Worm (Caenorhabditis elegans): ENCODE data around the gene F31B12.3.
A peak's percentile ranks its signal among the peaks of the same experiment; 100 is the strongest.

Gene F31B12.3

ce11 chrX:10821160-10821559 is 749 bp upstream of the F31B12.3 start:
- TF ChIP-seq hnd-1 (tag; optimal IDR thresholded peaks at IDR 0.05), result peak; percentile 50
- peak; percentile 41 for TF ChIP-seq ceh-13 (GFP tag; optimal IDR thresholded peaks at IDR 0.05)
- 0 out of 2 replicates have a peak, but pooled peaks have one; percentile 59 for TF ChIP-seq sea-1 (GFP tag; conservative IDR thresholded peaks at IDR 0.05)
- TF ChIP-seq tra-4 (tag; optimal IDR thresholded peaks at IDR 0.05), result peak; percentile 34
- TF ChIP-seq ets-7 (tag; optimal IDR thresholded peaks at IDR 0.05), result peak; percentile 22
- TF ChIP-seq pes-1 (GFP tag; IDR thresholded peaks at IDR 0.05), result no peak
- TF ChIP-seq tbx-11 (GFP tag; IDR thresholded peaks at IDR 0.05), result peak; percentile 76; the same call in 1 of the 2 replicates
- TF ChIP-seq flt-1 (GFP tag; IDR thresholded peaks at IDR 0.05), result peak; percentile 75
- peak; percentile 57 for TF ChIP-seq ceh-36 (tag; optimal IDR thresholded peaks at IDR 0.05)
- TF ChIP-seq F13C5.2 (tag; optimal IDR thresholded peaks at IDR 0.05), result peak; percentile 32
- TF ChIP-seq tbx-37 (GFP tag; conservative IDR thresholded peaks at IDR 0.05), result peak; percentile 65
- no peak for TF ChIP-seq ama-1 (optimal IDR thresholded peaks at IDR 0.05)
- TF ChIP-seq hmg-4 (GFP tag; optimal IDR thresholded peaks at IDR 0.05), result no peak
- peak; percentile 12 for TF ChIP-seq aly-1 (tag; optimal IDR thresholded peaks at IDR 0.05)
- TF ChIP-seq B0310.2 (tag; optimal IDR thresholded peaks at IDR 0.05), result peak; percentile 43
- no peak for TF ChIP-seq hmbx-1 (tag; optimal IDR thresholded peaks at IDR 0.05)
- TF ChIP-seq scrt-1 (GFP tag; IDR thresholded peaks at IDR 0.05), result peak; percentile 87

ce11 chrX:10804441-10804840 is 16.0 kb downstream of the F31B12.3 start, which contains the start of gene F31B12.4:
TSS of gene F31B12.4 (plus strand) at chrX:10804741.
- no peak for TF ChIP-seq hmbx-1 (tag; optimal IDR thresholded peaks at IDR 0.05)
- TF ChIP-seq tbx-37 (GFP tag; conservative IDR thresholded peaks at IDR 0.05), result no peak
- no peak for TF ChIP-seq ceh-36 (tag; optimal IDR thresholded peaks at IDR 0.05)
- TF ChIP-seq sea-1 (GFP tag; conservative IDR thresholded peaks at IDR 0.05), result no peak
- TF ChIP-seq ets-7 (tag; optimal IDR thresholded peaks at IDR 0.05), result no peak
- no peak for TF ChIP-seq aly-1 (tag; optimal IDR thresholded peaks at IDR 0.05)
- TF ChIP-seq scrt-1 (GFP tag; IDR thresholded peaks at IDR 0.05), result no peak
- no peak for TF ChIP-seq B0310.2 (tag; optimal IDR thresholded peaks at IDR 0.05)
- no peak for TF ChIP-seq ceh-13 (GFP tag; optimal IDR thresholded peaks at IDR 0.05)
- TF ChIP-seq F13C5.2 (tag; optimal IDR thresholded peaks at IDR 0.05), result no peak

DNA sequence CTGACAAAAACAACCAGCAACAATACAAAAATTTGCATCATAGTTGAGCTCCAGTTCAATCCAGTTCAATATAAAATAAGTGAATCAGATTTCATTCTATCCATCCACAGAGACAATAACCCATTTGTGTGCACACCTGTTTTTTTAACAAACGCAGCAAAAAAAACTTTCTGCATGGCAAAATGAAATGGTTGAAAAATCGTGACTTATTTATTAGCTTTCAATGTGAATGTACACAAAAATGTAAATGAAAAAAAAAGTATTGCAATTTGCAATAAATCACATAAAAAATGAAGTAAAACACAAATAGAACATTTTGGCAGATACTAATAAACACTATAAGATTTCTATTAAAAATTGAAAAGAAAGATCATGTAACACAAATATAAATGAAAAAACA is 25.8 kb downstream of the F31B12.3 start, which contains the start of gene T05A10.6:
TSS of gene T05A10.6 (minus strand) at position 101 of the 400 bp plus-strand sequence.
- TF ChIP-seq ceh-13 (GFP tag; optimal IDR thresholded peaks at IDR 0.05), result no peak
- no peak for TF ChIP-seq ceh-36 (tag; optimal IDR thresholded peaks at IDR 0.05)
- no peak for TF ChIP-seq sea-1 (GFP tag; conservative IDR thresholded peaks at IDR 0.05)
- no peak for TF ChIP-seq pes-1 (GFP tag; IDR thresholded peaks at IDR 0.05)
- no peak for TF ChIP-seq scrt-1 (GFP tag; IDR thresholded peaks at IDR 0.05)
- TF ChIP-seq hmbx-1 (tag; optimal IDR thresholded peaks at IDR 0.05), result no peak
- no peak for TF ChIP-seq aly-1 (tag; optimal IDR thresholded peaks at IDR 0.05)
- no peak for TF ChIP-seq ets-7 (tag; optimal IDR thresholded peaks at IDR 0.05)
- TF ChIP-seq F13C5.2 (tag; optimal IDR thresholded peaks at IDR 0.05), result no peak
- TF ChIP-seq tbx-11 (GFP tag; IDR thresholded peaks at IDR 0.05), result no peak
- no peak for TF ChIP-seq tra-4 (tag; optimal IDR thresholded peaks at IDR 0.05)

DNA sequence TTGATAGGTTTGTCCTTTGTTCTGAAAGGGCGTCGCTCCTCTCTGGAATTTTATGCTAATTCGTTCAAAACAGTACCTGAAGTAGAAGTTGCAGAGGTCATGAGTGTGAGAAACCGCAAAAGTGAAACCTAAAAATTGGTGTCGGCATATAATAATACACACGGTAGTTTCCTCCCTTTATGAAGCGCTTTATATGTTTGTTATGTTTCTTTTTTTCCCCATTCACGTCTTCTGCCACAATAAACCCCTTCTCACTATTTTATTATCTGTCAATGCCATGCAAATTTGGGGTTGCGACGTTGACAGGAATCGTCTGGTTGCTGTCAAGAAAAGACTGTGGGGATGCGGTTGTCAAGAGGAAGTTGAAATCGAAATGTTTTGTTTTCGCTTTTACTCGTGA is 28.0 kb downstream of the F31B12.3 start, which contains the start of gene vap-2:
TSS of gene vap-2 (minus strand) at position 101 of the 400 bp plus-strand sequence.
- TF ChIP-seq hmg-4 (GFP tag; optimal IDR thresholded peaks at IDR 0.05) (no peak), aly-1 (tag; optimal IDR thresholded peaks at IDR 0.05) (no peak), hnd-1 (tag; optimal IDR thresholded peaks at IDR 0.05) (no peak), sea-1 (GFP tag; conservative IDR thresholded peaks at IDR 0.05) (no peak), tbx-37 (GFP tag; conservative IDR thresholded peaks at IDR 0.05) (no peak), ets-7 (tag; optimal IDR thresholded peaks at IDR 0.05) (no peak), tbx-11 (GFP tag; IDR thresholded peaks at IDR 0.05) (no peak), ceh-13 (GFP tag; optimal IDR thresholded peaks at IDR 0.05) (no peak), ama-1 (optimal IDR thresholded peaks at IDR 0.05) (no peak), B0310.2 (tag; optimal IDR thresholded peaks at IDR 0.05) (no peak), ceh-36 (tag; optimal IDR thresholded peaks at IDR 0.05) (no peak)

DNA sequence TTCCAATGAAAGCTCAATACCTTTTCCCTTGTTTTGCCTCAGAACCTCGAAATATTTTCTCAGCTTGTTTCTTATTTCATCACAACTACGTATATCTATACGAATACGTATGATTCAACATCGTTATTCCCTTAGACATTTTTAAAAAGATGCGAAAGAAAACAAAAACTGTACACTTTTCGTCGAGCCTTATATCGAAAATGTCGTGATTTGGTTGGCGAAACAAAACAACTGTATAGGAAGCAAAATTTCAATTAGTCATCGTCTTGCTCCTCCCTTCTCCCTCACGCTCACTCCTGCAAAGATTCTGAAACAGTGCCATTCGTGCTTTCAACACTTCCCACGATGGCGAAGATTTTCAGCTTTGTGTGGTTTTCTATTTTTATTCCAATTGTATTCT is 33.2 kb downstream of the F31B12.3 start, which contains the start of gene ttr-14:
TSS of gene ttr-14 (plus strand) at position 301 of the 400 bp plus-strand sequence.
- TF ChIP-seq ama-1 (optimal IDR thresholded peaks at IDR 0.05) (no peak), aly-1 (tag; optimal IDR thresholded peaks at IDR 0.05) (no peak), F13C5.2 (tag; optimal IDR thresholded peaks at IDR 0.05) (no peak), sea-1 (GFP tag; conservative IDR thresholded peaks at IDR 0.05) (no peak), pes-1 (GFP tag; IDR thresholded peaks at IDR 0.05) (no peak), B0310.2 (tag; optimal IDR thresholded peaks at IDR 0.05) (no peak), tbx-37 (GFP tag; conservative IDR thresholded peaks at IDR 0.05) (no peak), hmg-4 (GFP tag; optimal IDR thresholded peaks at IDR 0.05) (no peak), tbx-11 (GFP tag; IDR thresholded peaks at IDR 0.05) (no peak), ceh-36 (tag; optimal IDR thresholded peaks at IDR 0.05) (no peak), flt-1 (GFP tag; IDR thresholded peaks at IDR 0.05) (no peak), hmbx-1 (tag; optimal IDR thresholded peaks at IDR 0.05) (no peak), ets-7 (tag; optimal IDR thresholded peaks at IDR 0.05) (no peak), ceh-13 (GFP tag; optimal IDR thresholded peaks at IDR 0.05) (no peak), scrt-1 (GFP tag; IDR thresholded peaks at IDR 0.05) (no peak), tra-4 (tag; optimal IDR thresholded peaks at IDR 0.05) (no peak), hnd-1 (tag; optimal IDR thresholded peaks at IDR 0.05) (no peak)

DNA sequence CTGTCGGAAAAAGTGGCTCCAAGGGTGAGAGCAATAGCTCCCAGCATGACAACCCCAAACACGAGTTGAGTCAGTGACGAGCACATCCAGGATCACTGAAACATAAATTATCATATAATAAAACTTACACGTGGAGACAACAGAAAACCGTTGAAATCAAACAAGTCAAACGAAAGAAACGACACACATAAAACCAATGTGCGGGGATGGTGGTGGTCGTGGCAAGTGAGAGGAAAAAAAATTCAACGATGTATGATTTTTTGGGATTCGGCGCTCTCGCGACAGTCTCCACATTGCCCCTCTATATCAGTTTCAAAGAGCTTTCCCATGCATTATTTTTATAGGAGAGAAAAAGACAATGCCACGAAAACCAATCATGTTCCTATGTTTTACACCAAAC is 36.6 kb downstream of the F31B12.3 start, which contains the start of gene clc-4:
TSS of gene clc-4 (minus strand) at position 101 of the 400 bp plus-strand sequence.
- TF ChIP-seq pes-1 (GFP tag; IDR thresholded peaks at IDR 0.05), result no peak
- TF ChIP-seq B0310.2 (tag; optimal IDR thresholded peaks at IDR 0.05), result no peak

ce11 chrX:10780542-10781266 is 39.7 kb downstream of the F31B12.3 start:
- TF ChIP-seq aly-1 (tag; optimal IDR thresholded peaks at IDR 0.05), result no peak
- no peak for TF ChIP-seq tbx-37 (GFP tag; conservative IDR thresholded peaks at IDR 0.05)
- no peak for TF ChIP-seq ceh-13 (GFP tag; optimal IDR thresholded peaks at IDR 0.05)
